Worm (Caenorhabditis elegans) whole organism, mixed stage, embryonic: Measurements from ENCODE around the gene ZK355.2.
A peak's percentile ranks its signal among the peaks of the same experiment; 100 is the strongest.

Source experiments
- ceh-39 ChIP-seq: fragments of 150-350 bp; optimal IDR thresholded peaks from 2 replicates; lab custom pipeline; 2014; ENCODE audit warnings: missing biosample characterization, missing genetic modification characterization
- ceh-43 ChIP-seq: fragments of 200-800 bp; sonication (Bioruptor generic); optimal IDR thresholded peaks from 2 replicates; lab custom pipeline; 2018; ENCODE audit warnings: mild to moderate bottlenecking, missing genetic modification characterization, moderate library complexity, missing compliant biosample characterization
- cnd-1 ChIP-seq: fragments of 200-800 bp; sonication (Bioruptor generic); optimal IDR thresholded peaks from 2 replicates; lab custom pipeline; 2018; ENCODE audit warnings: mild to moderate bottlenecking, missing genetic modification characterization, missing compliant biosample characterization
- hlh-1 ChIP-seq: fragments of 150-350 bp; optimal IDR thresholded peaks from 2 replicates; lab custom pipeline; 2014; ENCODE audit warnings: missing biosample characterization, missing genetic modification reagents, missing genetic modification characterization
- mep-1 ChIP-seq: fragments of 150-350 bp; optimal IDR thresholded peaks from 2 replicates; lab custom pipeline; 2017; ENCODE audit warnings: missing biosample characterization, missing genetic modification reagents, missing genetic modification characterization, inconsistent platforms
- nhr-12 ChIP-seq: fragments of 150-350 bp; optimal IDR thresholded peaks from 2 replicates; lab custom pipeline; 2014; ENCODE audit warnings: missing biosample characterization, missing genetic modification characterization
- pha-4 ChIP-seq: fragments of 150-350 bp; optimal IDR thresholded peaks from 2 replicates; lab custom pipeline; 2018; ENCODE audit warnings: missing biosample characterization, missing genetic modification reagents, missing genetic modification characterization
- sem-2 ChIP-seq: fragments of 200-800 bp; sonication (Bioruptor generic); optimal IDR thresholded peaks from 2 replicates; lab custom pipeline; 2018; ENCODE audit warnings: mild to moderate bottlenecking, missing genetic modification characterization, missing compliant biosample characterization
- snpc-4 ChIP-seq: fragments of 150-350 bp; optimal IDR thresholded peaks from 2 replicates; lab custom pipeline; 2014; ENCODE audit warnings: missing biosample characterization, missing genetic modification characterization
- unc-62 ChIP-seq: fragments of 150-350 bp; optimal IDR thresholded peaks from 2 replicates; lab custom pipeline; 2014; ENCODE audit warnings: missing biosample characterization, missing genetic modification reagents, missing genetic modification characterization
- ztf-11 ChIP-seq: fragments of 150-350 bp; optimal IDR thresholded peaks from 2 replicates; lab custom pipeline; 2014; ENCODE audit warnings: missing biosample characterization, missing genetic modification characterization

DNA sequence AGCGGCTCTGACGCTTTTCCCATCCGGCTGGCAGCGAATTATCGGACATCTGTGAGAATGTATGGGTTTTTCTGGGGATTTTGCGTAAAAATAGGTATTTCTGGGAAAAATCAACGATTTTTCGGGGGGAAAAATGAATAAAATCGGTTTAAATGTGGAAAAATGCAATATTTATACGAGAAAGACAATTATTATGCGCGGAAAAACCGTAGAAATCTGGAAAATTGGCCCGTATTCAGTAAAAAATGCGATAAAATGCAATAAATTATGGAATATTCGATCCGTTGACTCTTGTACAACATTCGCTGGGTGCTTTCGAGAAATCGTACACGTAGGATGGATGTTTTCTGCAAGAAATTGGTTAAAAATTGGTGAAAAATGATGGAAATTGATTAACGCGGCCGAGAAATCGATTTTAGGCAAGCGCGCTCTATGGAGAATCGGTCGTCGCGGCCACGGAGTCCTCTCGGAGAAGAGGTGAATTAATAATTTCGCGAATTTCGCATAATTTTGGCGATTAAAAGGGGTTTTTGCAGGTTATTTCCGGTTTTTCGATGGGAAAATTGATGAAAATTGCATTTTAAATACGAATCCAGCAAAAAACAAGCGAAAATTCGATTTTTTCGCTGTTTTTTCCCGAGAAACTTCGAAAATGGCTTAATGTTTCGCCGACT lies 34.6 kb upstream of the ZK355.2 start, which contains the start of gene pinn-1:
- no peak for TF ChIP-seq sem-2
- TF ChIP-seq ceh-39 (tag; lab: Kevin White, UChicago) = peak; percentile 55
- TF ChIP-seq hlh-1 = no peak
- no peak for TF ChIP-seq unc-62
- no peak for TF ChIP-seq ztf-11
- peak; percentile 80 for TF ChIP-seq pha-4 (tag; lab: Kevin White, UChicago)
- TF ChIP-seq cnd-1 (tag; lab: Kevin White, UChicago) = peak; percentile 63
- no peak for TF ChIP-seq ceh-43 (GFP tag; lab: Kevin White, UChicago)
- no peak for TF ChIP-seq snpc-4
- peak; percentile 85 for TF ChIP-seq mep-1 (tag; lab: Kevin White, UChicago)
- TF ChIP-seq nhr-12 = no peak
